Fruit fly (Drosophila melanogaster): Measurements from ENCODE around the gene Spn38F.

DNA sequence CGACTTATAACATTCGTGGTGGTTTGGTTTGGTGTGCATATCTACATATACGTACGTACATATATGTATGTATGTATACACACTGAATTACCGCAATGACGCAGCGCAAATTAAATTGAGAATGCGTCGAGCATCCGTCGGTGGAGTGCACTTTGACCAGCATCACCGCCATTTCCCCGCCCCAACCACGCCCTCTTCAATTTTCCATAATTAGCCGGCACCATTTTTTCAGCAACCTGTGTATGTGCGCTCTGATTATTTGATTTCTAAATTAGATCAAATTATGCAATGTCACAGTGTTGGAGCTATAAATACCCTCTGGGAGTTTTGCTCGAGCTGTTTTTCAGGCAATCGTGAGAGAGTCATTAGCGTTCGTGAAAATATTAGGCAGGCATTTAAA lies 40.3 kb upstream of the Spn38F start:
- TF ChIP-seq CG8478 (optimal IDR thresholded peaks at IDR 0.05), result no peak
- no peak for TF ChIP-seq CTCF (optimal IDR thresholded peaks at IDR 0.05)
